Fruit fly (Drosophila melanogaster): ENCODE results near the gene CG10510.

DNA sequence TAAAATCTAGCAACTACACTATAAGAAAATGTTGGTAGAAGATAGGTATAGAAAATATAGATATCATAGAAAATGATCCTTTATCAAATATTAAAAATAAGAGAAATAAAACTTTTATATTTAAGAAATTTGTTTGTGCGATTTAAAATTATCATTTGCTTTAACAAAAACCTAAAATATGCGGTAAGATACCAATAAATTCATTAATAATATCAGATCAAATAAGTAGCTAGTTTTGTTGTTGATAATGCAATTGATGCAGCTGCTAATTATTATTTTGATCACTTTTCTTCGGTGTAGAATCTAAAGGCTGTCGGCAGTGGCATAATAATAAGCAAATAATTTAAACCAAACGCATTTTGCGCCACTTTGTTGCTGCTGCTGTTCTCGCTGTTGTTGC, 14.4 kb upstream of the CG10510 start:
- TF ChIP-seq fru (GFP tag; optimal IDR thresholded peaks at IDR 0.05) (no peak), Myc (optimal IDR thresholded peaks at IDR 0.05) (no peak), rgr (GFP tag; optimal IDR thresholded peaks at IDR 0.05) (no peak), h (GFP tag; optimal IDR thresholded peaks at IDR 0.05) (no peak), OdsH (GFP tag; optimal IDR thresholded peaks at IDR 0.05) (no peak), pan (optimal IDR thresholded peaks at IDR 0.05) (no peak), Jra (GFP tag; optimal IDR thresholded peaks at IDR 0.05) (no peak), Hr78 (GFP tag; optimal IDR thresholded peaks at IDR 0.05) (no peak), ey (GFP tag; optimal IDR thresholded peaks at IDR 0.05) (no peak)

Measured in whole organism, wandering third instar larva.